Fruit fly (Drosophila melanogaster) whole organism, embryonic: Measurements from ENCODE around the gene ETHR.

Source experiments
- ATbp ChIP-seq: fragments of 200-800 bp; sonication (Bioruptor generic); optimal IDR thresholded peaks from 2 replicates; lab custom pipeline; 2017; ENCODE audit warnings: missing biosample characterization, mild to moderate bottlenecking, missing genetic modification characterization, missing genetic modification reagents
- Atf6 ChIP-seq: fragments of 200-800 bp; sonication (Bioruptor generic); IDR thresholded peaks from 2 replicates; pipeline ENCODE4 v1.3.6; 2022; ENCODE audit warnings: missing biosample characterization, missing genetic modification characterization
- Bdp1 ChIP-seq: fragments of 200-800 bp; sonication (Bioruptor generic); optimal IDR thresholded peaks from 3 replicates; lab custom pipeline; 2016; ENCODE audit warnings: missing biosample characterization, missing genetic modification characterization
- Blimp-1 ChIP-seq: fragments of 200-800 bp; sonication (Bioruptor generic); optimal IDR thresholded peaks from 3 replicates; lab custom pipeline; 2018; ENCODE audit warnings: missing biosample characterization, missing genetic modification characterization, mild to moderate bottlenecking, moderate library complexity, missing genetic modification reagents
- CG11247 ChIP-seq: fragments of 200-800 bp; sonication (Bioruptor generic); IDR thresholded peaks from 2 replicates; pipeline ENCODE4 v1.3.6; 2022; ENCODE audit warnings: missing biosample characterization, missing genetic modification characterization
- CG12744 ChIP-seq: fragments of 200-800 bp; sonication (Bioruptor generic); optimal IDR thresholded peaks from 2 replicates; lab custom pipeline; 2016; ENCODE audit warnings: missing biosample characterization, missing genetic modification characterization
- CG13624 ChIP-seq: fragments of 200-800 bp; sonication (Bioruptor generic); optimal IDR thresholded peaks from 2 replicates; lab custom pipeline; 2016; ENCODE audit warnings: missing biosample characterization, missing genetic modification characterization
- CG14014 ChIP-seq: fragments of 200-800 bp; sonication (Bioruptor generic); IDR thresholded peaks from 2 replicates; pipeline ENCODE4 v1.3.6; 2022; ENCODE audit warnings: missing biosample characterization, missing genetic modification characterization
- CG15073 ChIP-seq: fragments of 200-800 bp; sonication (Bioruptor generic); optimal IDR thresholded peaks from 2 replicates; lab custom pipeline; 2016; ENCODE audit warnings: missing biosample characterization, missing genetic modification characterization
- CG1602 ChIP-seq: fragments of 200-800 bp; sonication (Bioruptor generic); optimal IDR thresholded peaks from 3 replicates; lab custom pipeline; 2016; ENCODE audit warnings: missing biosample characterization, missing genetic modification characterization
- CG16813 ChIP-seq: fragments of 200-800 bp; sonication (Bioruptor generic); IDR thresholded peaks from 3 replicates; pipeline ENCODE4 v1.3.6; 2022; ENCODE audit warnings: missing biosample characterization, missing genetic modification characterization; ENCODE audit not compliant: partially characterized antibody
- CG17361 ChIP-seq: fragments of 200-800 bp; sonication (Bioruptor generic); IDR thresholded peaks from 3 replicates; pipeline ENCODE4 v1.3.6; 2022; ENCODE audit warnings: missing biosample characterization, missing genetic modification characterization
- CG3065 ChIP-seq: fragments of 200-800 bp; sonication (Bioruptor generic); optimal IDR thresholded peaks from 2 replicates; lab custom pipeline; 2016; ENCODE audit warnings: missing biosample characterization, missing genetic modification characterization
- CG3163 ChIP-seq: fragments of 200-800 bp; sonication (Bioruptor generic); optimal IDR thresholded peaks from 3 replicates; lab custom pipeline; 2016; ENCODE audit warnings: missing biosample characterization, missing genetic modification characterization
- CG33213 ChIP-seq: fragments of 200-800 bp; sonication (Bioruptor generic); optimal IDR thresholded peaks from 3 replicates; lab custom pipeline; 2016; ENCODE audit warnings: missing biosample characterization, missing genetic modification characterization
- CG42726 ChIP-seq: fragments of 200-800 bp; sonication (Bioruptor generic); IDR thresholded peaks from 2 replicates; pipeline ENCODE4 v1.3.6; 2022; ENCODE audit warnings: missing biosample characterization, missing genetic modification characterization; ENCODE audit not compliant: partially characterized antibody
- CG4360 ChIP-seq: fragments of 200-800 bp; sonication (Bioruptor generic); IDR thresholded peaks from 2 replicates; pipeline ENCODE4 v1.3.6; 2022; ENCODE audit warnings: missing biosample characterization, missing genetic modification characterization
- CG4820 ChIP-seq: fragments of 200-800 bp; sonication (Bioruptor generic); optimal IDR thresholded peaks from 3 replicates; lab custom pipeline; 2016; ENCODE audit warnings: missing biosample characterization, missing genetic modification characterization
- CG6175 ChIP-seq: fragments of 200-800 bp; sonication (Bioruptor generic); IDR thresholded peaks from 3 replicates; pipeline ENCODE4 v1.3.6; 2022; ENCODE audit warnings: missing biosample characterization, missing genetic modification characterization
- CG7745 ChIP-seq: fragments of 200-800 bp; sonication (Bioruptor generic); optimal IDR thresholded peaks from 2 replicates; lab custom pipeline; 2018; ENCODE audit warnings: missing biosample characterization, mild to moderate bottlenecking, missing genetic modification characterization, moderate library complexity
- CG9727 ChIP-seq: fragments of 200-800 bp; sonication (Bioruptor generic); optimal IDR thresholded peaks from 3 replicates; lab custom pipeline; 2017; ENCODE audit warnings: missing biosample characterization, mild to moderate bottlenecking, missing genetic modification characterization
- ERR ChIP-seq: fragments of 200-800 bp; sonication (Bioruptor generic); optimal IDR thresholded peaks from 2 replicates; lab custom pipeline; 2016; ENCODE audit warnings: missing biosample characterization, missing genetic modification characterization
- Nf-YB ChIP-seq: fragments of 200-800 bp; sonication (Bioruptor generic); optimal IDR thresholded peaks from 3 replicates; lab custom pipeline; 2019; ENCODE audit warnings: missing biosample characterization, mild to moderate bottlenecking, missing genetic modification characterization, moderate library complexity
- NfI ChIP-seq: fragments of 200-800 bp; sonication (Bioruptor generic); optimal IDR thresholded peaks from 3 replicates; lab custom pipeline; 2018; ENCODE audit warnings: missing biosample characterization, mild to moderate bottlenecking, missing genetic modification characterization, moderate library complexity
- Ravus ChIP-seq: fragments of 200-800 bp; sonication (Bioruptor generic); IDR thresholded peaks from 2 replicates; pipeline ENCODE4 v1.3.6; 2022; ENCODE audit warnings: missing biosample characterization, missing genetic modification characterization
- ab ChIP-seq: fragments of 200-800 bp; sonication (Bioruptor generic); optimal IDR thresholded peaks from 2 replicates; lab custom pipeline; 2016; ENCODE audit warnings: missing biosample characterization, missing genetic modification characterization
- al ChIP-seq: fragments of 200-800 bp; sonication (Bioruptor generic); IDR thresholded peaks from 2 replicates; pipeline ENCODE4 v1.3.6; 2022; ENCODE audit warnings: missing biosample characterization, missing genetic modification characterization
- ara ChIP-seq: fragments of 200-800 bp; sonication (Bioruptor generic); IDR thresholded peaks from 2 replicates; pipeline ENCODE4 v1.3.6; 2022; ENCODE audit warnings: missing biosample characterization, missing genetic modification characterization
- az2 ChIP-seq: fragments of 200-800 bp; sonication (Bioruptor generic); optimal IDR thresholded peaks from 3 replicates; lab custom pipeline; 2016; ENCODE audit warnings: missing biosample characterization, missing genetic modification characterization
- dan ChIP-seq: fragments of 200-800 bp; sonication (Bioruptor generic); IDR thresholded peaks from 2 replicates; pipeline ENCODE4 v1.3.6; 2022; ENCODE audit warnings: missing biosample characterization, missing genetic modification characterization
- dimm ChIP-seq: fragments of 200-800 bp; sonication (Bioruptor generic); IDR thresholded peaks from 2 replicates; pipeline ENCODE4 v1.3.6; 2022; ENCODE audit warnings: missing biosample characterization, missing genetic modification characterization
- dysf ChIP-seq: fragments of 200-800 bp; sonication (Bioruptor generic); IDR thresholded peaks from 3 replicates; pipeline ENCODE4 v1.3.6; 2022; ENCODE audit warnings: missing biosample characterization, missing genetic modification characterization
- emc ChIP-seq: fragments of 200-800 bp; sonication (Bioruptor generic); optimal IDR thresholded peaks from 2 replicates; lab custom pipeline; 2016; ENCODE audit warnings: missing biosample characterization, missing genetic modification characterization
- gce ChIP-seq: fragments of 200-800 bp; sonication (Bioruptor generic); IDR thresholded peaks from 3 replicates; pipeline ENCODE4 v1.3.6; 2022; ENCODE audit warnings: missing biosample characterization, missing genetic modification characterization
- ham ChIP-seq: fragments of 200-800 bp; sonication (Bioruptor generic); IDR thresholded peaks from 2 replicates; pipeline ENCODE4 v1.3.6; 2022; ENCODE audit warnings: missing biosample characterization, missing genetic modification characterization
- her ChIP-seq: fragments of 200-800 bp; sonication (Bioruptor generic); optimal IDR thresholded peaks from 2 replicates; lab custom pipeline; 2016; ENCODE audit warnings: missing biosample characterization, missing genetic modification characterization
- hkb ChIP-seq, 2 experiments: fragments of 200-800 bp in 1 of 2; fragments of >200 bp in 1 of 2; sonication (Bioruptor generic) in 1 of 2; IDR thresholded peaks in 1 of 2; optimal IDR thresholded peaks in 1 of 2; 2 replicates each; pipeline versions ENCODE4 v1.3.6 to Lab custom; 2017 to 2022; ENCODE audit warnings: missing biosample characterization in 1 of 2, missing genetic modification characterization in 1 of 2
- jumu ChIP-seq: fragments of 200-800 bp; sonication (Bioruptor generic); optimal IDR thresholded peaks from 3 replicates; lab custom pipeline; 2016; ENCODE audit warnings: missing biosample characterization, missing genetic modification characterization
- lilli ChIP-seq: fragments of 200-800 bp; sonication (Bioruptor generic); optimal IDR thresholded peaks from 3 replicates; lab custom pipeline; 2016; ENCODE audit warnings: missing biosample characterization, missing genetic modification characterization
- mirr ChIP-seq: fragments of 200-800 bp; sonication (Bioruptor generic); optimal IDR thresholded peaks from 3 replicates; lab custom pipeline; 2018; ENCODE audit warnings: missing biosample characterization, mild to moderate bottlenecking, missing genetic modification characterization
- nmo ChIP-seq: fragments of 200-800 bp; sonication (Bioruptor generic); optimal IDR thresholded peaks from 2 replicates; lab custom pipeline; 2018; ENCODE audit warnings: missing biosample characterization, mild to moderate bottlenecking, missing genetic modification characterization, moderate library complexity
- org-1 ChIP-seq: fragments of 200-800 bp; sonication (Bioruptor generic); optimal IDR thresholded peaks from 2 replicates; lab custom pipeline; 2017; ENCODE audit warnings: missing biosample characterization, missing genetic modification characterization
- otp ChIP-seq: fragments of 200-800 bp; sonication (Bioruptor generic); IDR thresholded peaks from 3 replicates; pipeline ENCODE4, ENCODE4 v1.3.6; 2022; ENCODE audit warnings: missing biosample characterization, missing genetic modification characterization
- pros ChIP-seq: fragments of 200-800 bp; sonication (Bioruptor generic); optimal IDR thresholded peaks from 3 replicates; lab custom pipeline; 2019; ENCODE audit warnings: missing biosample characterization, mild to moderate bottlenecking, missing genetic modification characterization, moderate library complexity
- salm ChIP-seq: fragments of 200-800 bp; sonication (Bioruptor generic); optimal IDR thresholded peaks from 2 replicates; lab custom pipeline; 2018; ENCODE audit warnings: missing biosample characterization, mild to moderate bottlenecking, missing genetic modification characterization
- slbo ChIP-seq: fragments of 200-800 bp; sonication (Bioruptor generic); IDR thresholded peaks from 2 replicates; pipeline ENCODE4 v1.3.6; 2022; ENCODE audit warnings: missing biosample characterization, missing genetic modification characterization
- so ChIP-seq: fragments of 200-800 bp; sonication (Bioruptor generic); IDR thresholded peaks from 3 replicates; pipeline ENCODE4 v1.3.6; 2022; ENCODE audit warnings: missing biosample characterization, missing genetic modification characterization
- sug ChIP-seq: fragments of 200-800 bp; optimal IDR thresholded peaks from 2 replicates; lab custom pipeline; 2019; ENCODE audit warnings: missing biosample characterization, mild to moderate bottlenecking, missing genetic modification characterization, moderate library complexity
- zf30C ChIP-seq: fragments of 200-800 bp; sonication (Bioruptor generic); optimal IDR thresholded peaks from 3 replicates; lab custom pipeline; 2018; ENCODE audit warnings: missing biosample characterization, mild to moderate bottlenecking, missing genetic modification characterization

Gene ETHR

dm6 chr3R:21218733-21219165, 28.1 kb upstream of the ETHR start, which contains the start of the genes Smyd5 and Oga (continued):
- no peak for TF ChIP-seq CG6175

DNA sequence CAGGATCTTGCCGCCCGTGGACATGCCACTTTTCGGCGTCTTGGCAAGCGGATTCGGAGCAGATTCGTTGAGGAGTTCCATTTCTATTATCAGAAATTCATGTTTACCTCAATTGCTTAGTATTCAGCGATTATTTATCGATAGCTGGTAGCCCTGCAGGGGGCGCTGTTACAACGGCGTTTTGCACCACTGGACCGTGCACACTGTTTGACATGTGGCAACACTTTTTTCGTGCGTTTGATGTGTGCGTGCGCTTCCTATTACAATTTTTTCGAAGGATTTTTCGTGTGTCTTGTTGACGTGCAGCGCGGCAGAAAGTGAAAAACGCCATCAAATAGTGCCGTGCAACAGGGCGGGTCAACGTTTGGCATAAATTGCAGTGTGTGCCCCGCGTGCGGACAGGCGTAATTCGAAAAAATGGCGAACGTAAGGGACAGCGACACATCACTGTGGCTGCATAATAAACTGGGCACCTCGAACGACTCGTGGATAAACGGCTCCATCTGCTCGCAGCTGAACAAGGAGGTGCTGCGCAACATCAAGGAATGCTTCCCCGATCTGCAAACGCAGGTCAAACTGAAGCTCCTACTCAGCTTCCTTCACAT, 23.3 kb upstream of the ETHR start, which contains the start of the genes CG3337 and Nelf-A:
CG3337 (minus strand) TSS at position 132 of the 605 bp plus-strand sequence.
Nelf-A (plus strand) TSS at position 252 of the 605 bp plus-strand sequence.
- TF ChIP-seq org-1 (GFP tag; lab: Kevin White, UChicago), result no peak
- TF ChIP-seq Blimp-1 (GFP tag; lab: Kevin White, UChicago), result no peak
- no peak for TF ChIP-seq dimm (GFP tag; lab: Robert Waterston, UW)
- peak; percentile 94 for TF ChIP-seq CG42726 (GFP tag; lab: Robert Waterston, UW)
- no peak for TF ChIP-seq CG15073 (GFP tag; lab: Kevin White, UChicago)
- TF ChIP-seq CG17361 (GFP tag; lab: Robert Waterston, UW), result no peak; the same call in 2 of the 3 replicates
- TF ChIP-seq CG16813, result peak; percentile 83
- 0 out of 3 replicates have a peak, but pooled peaks have one; percentile 19 for TF ChIP-seq so (GFP tag; lab: Robert Waterston, UW)
- no peak for TF ChIP-seq ham (GFP tag; lab: Robert Waterston, UW)
- TF ChIP-seq sug, result peak; percentile 97
- peak; percentile 74 for TF ChIP-seq her
- peak; percentile 85 for TF ChIP-seq jumu
- TF ChIP-seq CG33213, result peak; percentile 85
- no peak for TF ChIP-seq CG7745 (tag; lab: Kevin White, UChicago)
- TF ChIP-seq CG3163 (GFP tag; lab: Kevin White, UChicago), result peak; percentile 73
- no peak for TF ChIP-seq Nf-YB (GFP tag; lab: Kevin White, UChicago)
- TF ChIP-seq nmo, result peak; percentile 68
- TF ChIP-seq CG9727 (GFP tag; lab: Kevin White, UChicago), result peak; percentile 59
- no peak for TF ChIP-seq salm (tag; lab: Kevin White, UChicago)
- TF ChIP-seq ab (GFP tag; lab: Kevin White, UChicago), result peak; percentile 40
- peak; percentile 65 for TF ChIP-seq CG12744 (GFP tag; lab: Kevin White, UChicago)
- TF ChIP-seq CG4360 (GFP tag; lab: Robert Waterston, UW), result no peak
- peak; percentile 70 for TF ChIP-seq dysf (GFP tag; lab: Robert Waterston, UW)
- 0 out of 2 replicates have a peak, but pooled peaks have one; percentile 26 for TF ChIP-seq Atf6
- TF ChIP-seq lilli (GFP tag; lab: Kevin White, UChicago), result peak; percentile 86
- peak; percentile 91 for TF ChIP-seq slbo
- peak; percentile 81 for TF ChIP-seq mirr (GFP tag; lab: Kevin White, UChicago)
- TF ChIP-seq al (GFP tag; lab: Robert Waterston, UW), result peak; percentile 55
- no peak for TF ChIP-seq otp (GFP tag; lab: Robert Waterston, UW)
- peak; percentile 44 for TF ChIP-seq az2 (GFP tag; lab: Kevin White, UChicago)
- TF ChIP-seq pros, result no peak
- TF ChIP-seq CG4820 (GFP tag; lab: Kevin White, UChicago), result peak; percentile 59
- no peak for TF ChIP-seq hkb (optimal IDR thresholded peaks at IDR 0.05; lab: Kevin White, UChicago)
- TF ChIP-seq hkb (GFP tag; IDR thresholded peaks at IDR 0.05; lab: Robert Waterston, UW), result peak; percentile 42
- no peak for TF ChIP-seq Ravus (GFP tag; lab: Robert Waterston, UW)
- TF ChIP-seq ERR (GFP tag; lab: Kevin White, UChicago), result peak; percentile 64
- TF ChIP-seq zf30C (GFP tag; lab: Kevin White, UChicago), result no peak
- TF ChIP-seq Bdp1 (GFP tag; lab: Kevin White, UChicago), result peak; percentile 74
- peak; percentile 87 for TF ChIP-seq CG13624 (GFP tag; lab: Kevin White, UChicago)
- TF ChIP-seq ara (GFP tag; lab: Robert Waterston, UW), result peak; percentile 47; the same call in 1 of the 2 replicates
- TF ChIP-seq CG14014, result peak; percentile 58; the same call in 1 of the 2 replicates
- no peak for TF ChIP-seq CG3065
- TF ChIP-seq CG11247, result peak; percentile 85
- peak; percentile 80 for TF ChIP-seq NfI (GFP tag; lab: Kevin White, UChicago)
- no peak for TF ChIP-seq dan (GFP tag; lab: Robert Waterston, UW)
- no peak for TF ChIP-seq ATbp
- peak; percentile 51 for TF ChIP-seq CG1602 (GFP tag; lab: Kevin White, UChicago)
- no peak for TF ChIP-seq gce (GFP tag; lab: Robert Waterston, UW)
- TF ChIP-seq emc, result peak; percentile 52
